Fruit fly (Drosophila melanogaster) S2 (cell line): ENCODE measurements around the gene Ced-12.

Source experiments
- CG8478 ChIP-seq: fragments of >200 bp; optimal IDR thresholded peaks from 2 replicates; lab custom pipeline; 2018
- CTCF ChIP-seq, 2 experiments: fragments of >200 bp; optimal IDR thresholded peaks; 2 replicates each; lab custom pipeline; 2018

Gene Ced-12

DNA sequence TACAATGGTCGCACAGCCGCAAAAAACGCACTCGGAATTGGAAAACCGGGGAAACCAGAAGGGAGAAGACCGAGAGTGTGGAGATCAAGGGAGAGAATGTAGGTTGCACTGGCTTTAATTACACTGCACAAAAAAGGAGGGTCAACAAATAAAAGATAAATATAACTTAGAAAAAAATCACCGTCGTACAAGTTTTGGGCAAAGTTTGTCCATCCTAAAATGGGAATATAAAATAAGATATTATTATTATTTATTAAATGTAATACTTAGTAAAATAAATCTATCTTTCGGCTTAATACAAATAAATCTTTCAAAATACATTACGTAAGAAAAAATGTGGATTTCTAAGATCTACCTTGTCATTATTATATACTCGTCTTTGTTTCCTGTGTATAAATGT, 18.2 kb downstream of the Ced-12 start:
- TF ChIP-seq CTCF (optimal IDR thresholded peaks at IDR 0.05; lab: Kevin White, UChicago), result no peak
- no peak for TF ChIP-seq CG8478 (lab: Kevin White, UChicago)

dm6 chr2L:12120000-12120399, 22.4 kb downstream of the Ced-12 start:
- TF ChIP-seq CG8478 (lab: Kevin White, UChicago), result no peak
- TF ChIP-seq CTCF (optimal IDR thresholded peaks at IDR 0.05; lab: Kevin White, UChicago), result no peak

dm6 chr2L:12133275-12134124, 35.9 kb downstream of the Ced-12 start, which contains the start of gene rho-6:
Gene rho-6 (minus strand): TSS chr2L:12133411.
- no peak for TF ChIP-seq CTCF (optimal IDR thresholded peaks at IDR 0.05; lab: Kevin White, UChicago)
- no peak for TF ChIP-seq CG8478 (lab: Kevin White, UChicago)

dm6 chr2L:12134125-12134378, 36.4 kb downstream of the Ced-12 start:
- TF ChIP-seq CTCF (optimal IDR thresholded peaks at IDR 0.05; lab: Kevin White, UChicago) (no peak), CG8478 (lab: Kevin White, UChicago) (no peak)

dm6 chr2L:12137708-12138107, 40.1 kb downstream of the Ced-12 start, which contains the start of gene Gr33a:
Gene Gr33a (plus strand): TSS chr2L:12138008.
- TF ChIP-seq CTCF (optimal IDR thresholded peaks at IDR 0.05; lab: Kevin White, UChicago), result no peak
- no peak for TF ChIP-seq CG8478 (lab: Kevin White, UChicago)

- TF ChIP-seq CTCF (optimal IDR thresholded peaks at IDR 0.05; lab: Kevin White, UChicago), result no peak
- no peak for TF ChIP-seq CG8478 (lab: Kevin White, UChicago)
Measured at dm6 chr2L:12142439-12142838, 44.8 kb downstream of the Ced-12 start, which contains the start of gene CG31760. Gene CG31760 (plus strand): TSS chr2L:12142780.
